Fruit fly (Drosophila melanogaster) whole organism, wandering third instar larva: ENCODE data around the gene CG15014.
A peak's percentile ranks its signal among the peaks of the same experiment; 100 is the strongest.

ENCODE experiments used
- Abd-B ChIP-seq: fragments of >200 bp; optimal IDR thresholded peaks from 2 replicates; lab custom pipeline; 2017; ENCODE audit warnings: missing biosample characterization, missing genetic modification characterization
- CG32264 ChIP-seq: fragments of 200-800 bp; sonication (Bioruptor generic); optimal IDR thresholded peaks from 2 replicates; lab custom pipeline; 2016; ENCODE audit warnings: missing biosample characterization, missing genetic modification characterization
- CG9705 ChIP-seq: fragments of 200-800 bp; sonication (Bioruptor generic); optimal IDR thresholded peaks from 2 replicates; lab custom pipeline; 2018; ENCODE audit warnings: missing biosample characterization, mild to moderate bottlenecking, missing genetic modification characterization
- CrebA ChIP-seq: fragments of 200-800 bp; sonication (Bioruptor generic); optimal IDR thresholded peaks from 2 replicates; lab custom pipeline; 2016; ENCODE audit warnings: missing biosample characterization, mild to moderate bottlenecking, missing genetic modification characterization, borderline replicate concordance
- Dfd ChIP-seq: fragments of >200 bp; optimal IDR thresholded peaks from 2 replicates; lab custom pipeline; 2017; ENCODE audit warnings: missing biosample characterization, missing genetic modification characterization
- Dif ChIP-seq: fragments of 200-275, 200-300 bp; sonication (Bioruptor generic); optimal IDR thresholded peaks from 2 replicates; lab custom pipeline; 2018; ENCODE audit warnings: missing biosample characterization, missing genetic modification characterization; ENCODE audit not compliant: partially characterized antibody
- GATAd ChIP-seq: sonication (Bioruptor generic); optimal IDR thresholded peaks from 2 replicates; lab custom pipeline; 2016; ENCODE audit warnings: missing biosample characterization, missing genetic modification characterization
- HLH106 ChIP-seq: fragments of 200-800 bp; optimal IDR thresholded peaks from 3 replicates; lab custom pipeline; 2019; ENCODE audit warnings: missing biosample characterization, mild to moderate bottlenecking, missing genetic modification characterization, moderate library complexity
- Hnf4 ChIP-seq: fragments of 200-800 bp; sonication (Bioruptor generic); optimal IDR thresholded peaks from 2 replicates; lab custom pipeline; 2016; ENCODE audit warnings: missing biosample characterization, mild to moderate bottlenecking, missing genetic modification characterization
- Hr78 ChIP-seq: fragments of >200 bp; optimal IDR thresholded peaks from 2 replicates; lab custom pipeline; 2017; ENCODE audit warnings: missing biosample characterization, missing genetic modification characterization
- Hr83 ChIP-seq: fragments of 200-300 bp; sonication (Bioruptor generic); optimal IDR thresholded peaks from 2 replicates; lab custom pipeline; 2016; ENCODE audit warnings: missing biosample characterization, mild to moderate bottlenecking, missing genetic modification characterization, moderate library complexity; ENCODE audit not compliant: poor library complexity, severe bottlenecking
- Jra ChIP-seq: sonication (Bioruptor generic); optimal IDR thresholded peaks from 2 replicates; lab custom pipeline; 2016; ENCODE audit warnings: missing biosample characterization, missing genetic modification characterization
- Mio ChIP-seq: sonication (Bioruptor generic); optimal IDR thresholded peaks from 2 replicates; lab custom pipeline; 2016; ENCODE audit warnings: missing biosample characterization, missing genetic modification characterization
- Myc ChIP-seq: fragments of >200 bp; optimal IDR thresholded peaks from 2 replicates; lab custom pipeline; 2017
- N ChIP-seq: fragments of >200 bp; optimal IDR thresholded peaks from 2 replicates; lab custom pipeline; 2018; ENCODE audit warnings: missing biosample characterization, missing external identifiers, missing genetic modification characterization
- OdsH ChIP-seq: fragments of 200-800 bp; sonication (Bioruptor generic); optimal IDR thresholded peaks from 2 replicates; lab custom pipeline; 2016; ENCODE audit warnings: missing biosample characterization, mild to moderate bottlenecking, missing genetic modification characterization
- Rel ChIP-seq, 2 experiments: fragments of 200-800 bp; sonication (Bioruptor generic) in 1 of 2; optimal IDR thresholded peaks; 2 replicates in 1 of 2; 3 replicates in 1 of 2; lab custom pipeline; 2016 to 2019; ENCODE audit warnings: mild to moderate bottlenecking in 2 of 2, missing biosample characterization in 2 of 2, missing genetic modification characterization in 2 of 2, moderate library complexity in 1 of 2
- Sp1 ChIP-seq: fragments of 200-800 bp; sonication (Bioruptor generic); optimal IDR thresholded peaks from 3 replicates; lab custom pipeline; 2019; ENCODE audit warnings: missing biosample characterization, mild to moderate bottlenecking, missing genetic modification characterization, moderate library complexity
- Vsx2 ChIP-seq: fragments of 200-300, 225-300 bp; sonication (Bioruptor generic); optimal IDR thresholded peaks from 2 replicates; lab custom pipeline; 2018; ENCODE audit warnings: missing biosample characterization, missing genetic modification characterization; ENCODE audit not compliant: partially characterized antibody
- br ChIP-seq: fragments of 200-800 bp; sonication (Bioruptor generic); optimal IDR thresholded peaks from 2 replicates; lab custom pipeline; 2016; ENCODE audit warnings: missing biosample characterization, missing genetic modification characterization
- brk ChIP-seq: fragments of 200-800 bp; sonication (Bioruptor generic); optimal IDR thresholded peaks from 2 replicates; lab custom pipeline; 2016; ENCODE audit warnings: missing biosample characterization, mild to moderate bottlenecking, missing genetic modification characterization
- dl ChIP-seq, 2 experiments: fragments of 175-275, 200-275 bp in 1 of 2; fragments of 200-275 bp in 1 of 2; sonication (Bioruptor generic); optimal IDR thresholded peaks; lab custom pipeline; 2018; ENCODE audit warnings: mild to moderate bottlenecking in 2 of 2, missing biosample characterization in 2 of 2, missing genetic modification characterization in 2 of 2, moderate library complexity in 2 of 2; ENCODE audit not compliant: partially characterized antibody in 2 of 2, insufficient read depth in 1 of 2
- dmrt93B ChIP-seq: fragments of 200-800 bp; sonication (Bioruptor generic); optimal IDR thresholded peaks from 2 replicates; lab custom pipeline; 2018; ENCODE audit warnings: missing biosample characterization, mild to moderate bottlenecking, missing genetic modification characterization
- dsf ChIP-seq: sonication (Bioruptor generic); optimal IDR thresholded peaks from 2 replicates; lab custom pipeline; 2016; ENCODE audit warnings: missing biosample characterization, missing genetic modification characterization, borderline replicate concordance
- ey ChIP-seq: fragments of 200-800 bp; sonication (Bioruptor generic); optimal IDR thresholded peaks from 2 replicates; lab custom pipeline; 2016; ENCODE audit warnings: missing biosample characterization, missing genetic modification characterization
- foxo ChIP-seq, 2 experiments: fragments of 200-800 bp; sonication (Bioruptor generic); optimal IDR thresholded peaks; 2 replicates in 1 of 2; 3 replicates in 1 of 2; lab custom pipeline; 2016 to 2017; ENCODE audit warnings: missing biosample characterization in 2 of 2, missing genetic modification characterization in 2 of 2
- fru ChIP-seq: fragments of 200-800 bp; sonication (Bioruptor generic); optimal IDR thresholded peaks from 3 replicates; lab custom pipeline; 2016; ENCODE audit warnings: missing biosample characterization, mild to moderate bottlenecking, missing genetic modification characterization
- h ChIP-seq: fragments of 200-800 bp; sonication (Bioruptor generic); optimal IDR thresholded peaks from 3 replicates; lab custom pipeline; 2016; ENCODE audit warnings: missing biosample characterization, mild to moderate bottlenecking, missing genetic modification characterization
- jim ChIP-seq: fragments of 175-275, 200-325 bp; sonication (Bioruptor generic); optimal IDR thresholded peaks from 2 replicates; lab custom pipeline; 2016; ENCODE audit warnings: missing biosample characterization, mild to moderate bottlenecking, missing genetic modification characterization
- lola ChIP-seq: fragments of >200 bp; optimal IDR thresholded peaks from 2 replicates; lab custom pipeline; 2017; ENCODE audit warnings: missing biosample characterization, missing genetic modification characterization
- pan ChIP-seq: fragments of >200 bp; optimal IDR thresholded peaks from 2 replicates; lab custom pipeline; 2017
- psq ChIP-seq: fragments of 200-800 bp; sonication (Bioruptor generic); optimal IDR thresholded peaks from 3 replicates; lab custom pipeline; 2017; ENCODE audit warnings: missing biosample characterization, mild to moderate bottlenecking, missing genetic modification characterization, moderate library complexity
- rgr ChIP-seq: fragments of 200-800 bp; sonication (Bioruptor generic); optimal IDR thresholded peaks from 3 replicates; lab custom pipeline; 2016; ENCODE audit warnings: missing biosample characterization, mild to moderate bottlenecking, missing genetic modification characterization
- sage ChIP-seq: fragments of 200-800 bp; sonication (Bioruptor generic); optimal IDR thresholded peaks from 2 replicates; lab custom pipeline; 2016; ENCODE audit warnings: missing biosample characterization, mild to moderate bottlenecking, missing genetic modification characterization
- sv ChIP-seq: fragments of 200-800 bp; sonication (Bioruptor generic); optimal IDR thresholded peaks from 3 replicates; lab custom pipeline; 2016; ENCODE audit warnings: missing biosample characterization, missing genetic modification characterization
- tai ChIP-seq: sonication (Bioruptor generic); optimal IDR thresholded peaks from 2 replicates; lab custom pipeline; 2016; ENCODE audit warnings: missing biosample characterization, missing genetic modification characterization
- usp ChIP-seq: fragments of >200 bp; optimal IDR thresholded peaks from 2 replicates; lab custom pipeline; 2017; ENCODE audit warnings: missing biosample characterization, missing genetic modification characterization
- woc ChIP-seq: sonication (Bioruptor generic); optimal IDR thresholded peaks from 2 replicates; lab custom pipeline; 2016; ENCODE audit warnings: missing biosample characterization, mild to moderate bottlenecking, missing genetic modification characterization

The CG15014 gene

dm6 chr3L:4359688-4360375 lies 37.8 kb upstream of the CG15014 start:
- TF ChIP-seq Dfd (GFP tag; lab: Kevin White, UChicago) = peak; percentile 6
- TF ChIP-seq tai = no peak
- TF ChIP-seq Hr83 (GFP tag; lab: Kevin White, UChicago) = no peak

dm6 chr3L:4357705-4358131 lies 35.7 kb upstream of the CG15014 start:
- TF ChIP-seq sv (GFP tag; lab: Kevin White, UChicago) (no peak), Vsx2 (GFP tag; lab: Kevin White, UChicago) (no peak), CG9705 (GFP tag; lab: Kevin White, UChicago) (no peak), foxo (GFP tag; optimal IDR thresholded peaks at IDR 0.05; lab: Kevin White, UChicago) (peak in 1 of 2 experiments; percentile 47), N (GFP tag; lab: Kevin White, UChicago) (no peak), tai (peak; percentile 56), brk (GFP tag; lab: Kevin White, UChicago) (no peak), pan (lab: Kevin White, UChicago) (no peak), Hnf4 (peak; percentile 60), Dfd (GFP tag; lab: Kevin White, UChicago) (no peak), Hr78 (GFP tag; lab: Kevin White, UChicago) (no peak), fru (peak; percentile 46), Abd-B (GFP tag; lab: Kevin White, UChicago) (no peak), psq (peak; percentile 41), Mio (GFP tag; lab: Kevin White, UChicago) (no peak), HLH106 (peak; percentile 12), Dif (no peak), Myc (lab: Kevin White, UChicago) (no peak), dl (GFP tag; optimal IDR thresholded peaks at IDR 0.05; lab: Kevin White, UChicago; ENCODE audit: insufficient read depth in 1 of 2, partially characterized antibody in 2 of 2) (no peak), rgr (peak; percentile 67), CrebA (GFP tag; lab: Kevin White, UChicago) (no peak), lola (GFP tag; lab: Kevin White, UChicago) (no peak), OdsH (peak; percentile 49), ey (GFP tag; lab: Kevin White, UChicago) (no peak), dsf (GFP tag; lab: Kevin White, UChicago) (no peak), dmrt93B (peak; percentile 16), Rel (GFP tag; optimal IDR thresholded peaks at IDR 0.05; lab: Kevin White, UChicago) (no peak), Rel (tag; optimal IDR thresholded peaks at IDR 0.05; lab: Kevin White, UChicago) (peak; percentile 84), Hr83 (GFP tag; lab: Kevin White, UChicago) (peak; percentile 83), CG32264 (GFP tag; lab: Kevin White, UChicago) (peak; percentile 20), GATAd (GFP tag; lab: Kevin White, UChicago) (no peak), Jra (GFP tag; lab: Kevin White, UChicago) (peak; percentile 25), br (GFP tag; lab: Kevin White, UChicago) (peak; percentile 56), Sp1 (GFP tag; lab: Kevin White, UChicago) (peak; percentile 34), sage (no peak), h (peak; percentile 75), woc (GFP tag; lab: Kevin White, UChicago) (no peak), jim (GFP tag; lab: Kevin White, UChicago) (no peak), usp (GFP tag; lab: Kevin White, UChicago) (no peak)

DNA sequence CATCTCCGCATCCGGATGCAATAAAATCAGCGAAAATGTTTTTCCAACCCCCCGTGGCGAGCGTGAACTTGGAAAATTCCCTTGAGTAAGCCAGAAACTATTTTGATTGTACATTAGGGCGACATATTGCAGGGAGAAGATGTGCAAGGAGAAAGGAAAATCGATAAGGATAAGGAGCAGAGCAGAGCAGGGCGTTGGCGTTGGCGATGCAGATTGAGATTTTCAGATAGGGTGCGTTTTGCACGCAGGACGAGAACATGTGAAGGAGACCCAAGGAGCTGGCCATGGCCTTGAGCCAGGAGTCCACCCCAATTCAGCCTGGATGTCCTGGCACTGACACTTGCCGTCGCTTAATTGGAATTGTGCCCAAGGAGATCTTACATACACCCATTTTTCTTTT lies 34.9 kb upstream of the CG15014 start:
- TF ChIP-seq jim (GFP tag; lab: Kevin White, UChicago) (no peak), dsf (GFP tag; lab: Kevin White, UChicago) (no peak)
